Worm (Caenorhabditis elegans) whole organism, L3 larva: ENCODE measurements around the gene sptf-2.

Experiments
- egl-27 ChIP-seq: sonication (generic microtip); optimal IDR thresholded peaks from 4 replicates; lab custom pipeline; 2017; ENCODE audit warnings: missing biosample characterization, missing genetic modification reagents, missing genetic modification characterization
- elt-1 ChIP-seq: fragments of 150-350 bp; optimal IDR thresholded peaks from 2 replicates; lab custom pipeline; 2014; ENCODE audit warnings: missing biosample characterization, missing genetic modification characterization
- nfya-1 ChIP-seq: sonication (generic microtip); optimal IDR thresholded peaks from 2 replicates; lab custom pipeline; 2017; ENCODE audit warnings: missing genetic modification characterization, mild to moderate bottlenecking, missing compliant biosample characterization, antibody characterized with exemption, moderate library complexity; ENCODE audit not compliant: insufficient read depth
- nhr-11 ChIP-seq: fragments of 150-350 bp; optimal IDR thresholded peaks from 2 replicates; lab custom pipeline; 2014; ENCODE audit warnings: missing biosample characterization, missing genetic modification characterization
- pha-4 ChIP-seq: fragments of 150-350 bp; optimal IDR thresholded peaks from 2 replicates; lab custom pipeline; 2014; ENCODE audit warnings: missing biosample characterization, missing genetic modification reagents, missing genetic modification characterization
- unc-62 ChIP-seq: fragments of 150-350 bp; sonication (generic microtip); optimal IDR thresholded peaks from 4 replicates; lab custom pipeline; 2014; ENCODE audit warnings: missing biosample characterization, missing genetic modification reagents, missing genetic modification characterization
- ztf-11 ChIP-seq: fragments of 150-350 bp; optimal IDR thresholded peaks from 2 replicates; lab custom pipeline; 2014; ENCODE audit warnings: missing biosample characterization, missing genetic modification characterization

ce11 chrII:8581700-8582099 is 43.6 kb upstream of the sptf-2 start, which contains the start of gene arl-1:
- TF ChIP-seq unc-62 (GFP tag; lab: Kevin White, UChicago), result no peak
- TF ChIP-seq elt-1, result no peak
- no peak for TF ChIP-seq egl-27 (tag; lab: Kevin White, UChicago)
- no peak for TF ChIP-seq pha-4 (tag; lab: Kevin White, UChicago)
- no peak for TF ChIP-seq nfya-1 (tag; lab: Kevin White, UChicago)
- no peak for TF ChIP-seq ztf-11 (tag; lab: Kevin White, UChicago)
- no peak for TF ChIP-seq nhr-11 (tag; lab: Kevin White, UChicago)
